Worm (Caenorhabditis elegans) whole organism, early embryonic: ENCODE data around the gene Y22D7AL.3.

ENCODE experiments used
- B0310.2 ChIP-seq: sonication (generic microtip); optimal IDR thresholded peaks from 2 replicates; lab custom pipeline; 2016; ENCODE audit warnings: mild to moderate bottlenecking, missing genetic modification characterization, missing compliant biosample characterization
- F13C5.2 ChIP-seq: sonication (generic microtip); optimal IDR thresholded peaks from 2 replicates; lab custom pipeline; 2017; ENCODE audit warnings: mild to moderate bottlenecking, missing genetic modification characterization, inconsistent platforms, missing compliant biosample characterization
- aly-1 ChIP-seq: sonication (generic microtip); optimal IDR thresholded peaks from 2 replicates; lab custom pipeline; 2016; ENCODE audit warnings: missing genetic modification characterization, missing compliant biosample characterization
- ama-1 ChIP-seq: fragments of 150-350 bp; optimal IDR thresholded peaks from 2 replicates; lab custom pipeline; 2014
- ceh-13 ChIP-seq: fragments of 200-800 bp; sonication (Bioruptor generic); optimal IDR thresholded peaks from 2 replicates; lab custom pipeline; 2018; ENCODE audit warnings: mild to moderate bottlenecking, missing genetic modification characterization, missing compliant biosample characterization
- ceh-36 ChIP-seq: sonication (generic microtip); optimal IDR thresholded peaks from 2 replicates; lab custom pipeline; 2016; ENCODE audit warnings: missing genetic modification characterization, inconsistent platforms, missing compliant biosample characterization
- ets-7 ChIP-seq: sonication (generic microtip); optimal IDR thresholded peaks from 2 replicates; lab custom pipeline; 2016; ENCODE audit warnings: missing genotype, missing genetic modification characterization, missing compliant biosample characterization
- flt-1 ChIP-seq: fragments of 200-800 bp; sonication (Bioruptor generic); IDR thresholded peaks from 2 replicates; pipeline ENCODE4 v1.3.6; 2022; ENCODE audit warnings: missing genetic modification characterization, missing compliant biosample characterization
- hmbx-1 ChIP-seq: sonication (generic microtip); optimal IDR thresholded peaks from 2 replicates; lab custom pipeline; 2016; ENCODE audit warnings: mild to moderate bottlenecking, missing genetic modification characterization, missing compliant biosample characterization
- hmg-4 ChIP-seq: fragments of 200-800 bp; sonication (Bioruptor generic); optimal IDR thresholded peaks from 2 replicates; lab custom pipeline; 2018; ENCODE audit warnings: mild to moderate bottlenecking, missing genetic modification characterization, missing compliant biosample characterization
- hnd-1 ChIP-seq: sonication (generic microtip); optimal IDR thresholded peaks from 2 replicates; lab custom pipeline; 2016; ENCODE audit warnings: missing genetic modification characterization, missing compliant biosample characterization
- pes-1 ChIP-seq: fragments of 200-800 bp; sonication (Bioruptor generic); IDR thresholded peaks from 2 replicates; pipeline ENCODE4 v1.3.6; 2022; ENCODE audit warnings: missing genetic modification reagents, missing genetic modification characterization, missing compliant biosample characterization
- scrt-1 ChIP-seq: fragments of 200-800 bp; sonication (Bioruptor generic); IDR thresholded peaks from 2 replicates; pipeline ENCODE4 v1.3.6; 2022; ENCODE audit warnings: missing genetic modification characterization, missing compliant biosample characterization
- sea-1 ChIP-seq: fragments of 200-800 bp; sonication (Bioruptor generic); conservative IDR thresholded peaks from 2 replicates; pipeline ENCODE4 v1.3.6; 2022; ENCODE audit warnings: missing genetic modification characterization, missing compliant biosample characterization
- tbx-11 ChIP-seq: fragments of 200-800 bp; sonication (Bioruptor generic); IDR thresholded peaks from 2 replicates; pipeline ENCODE4 v1.3.6; 2022; ENCODE audit warnings: missing genetic modification characterization, missing compliant biosample characterization
- tbx-37 ChIP-seq: fragments of 200-800 bp; sonication (Bioruptor generic); conservative IDR thresholded peaks from 2 replicates; pipeline ENCODE4 v1.3.6; 2022; ENCODE audit warnings: missing genetic modification reagents, missing genetic modification characterization, missing compliant biosample characterization
- tra-4 ChIP-seq: sonication (generic microtip); optimal IDR thresholded peaks from 2 replicates; lab custom pipeline; 2017; ENCODE audit warnings: missing genetic modification characterization, missing compliant biosample characterization

The Y22D7AL.3 gene

ce11 chrIII:1626524-1626923 is 14.7 kb upstream of the Y22D7AL.3 start, which contains the start of gene Y22D7AL.4:
Y22D7AL.4 (plus strand) TSS chrIII:1626632.
- no peak for TF ChIP-seq B0310.2 (tag; lab: Kevin White, UChicago)
- no peak for TF ChIP-seq tra-4 (tag; lab: Kevin White, UChicago)
- TF ChIP-seq ceh-13 (GFP tag; lab: Kevin White, UChicago): no peak
- TF ChIP-seq tbx-11 (GFP tag; lab: Robert Waterston, UW): no peak
- no peak for TF ChIP-seq F13C5.2 (tag; lab: Kevin White, UChicago)

ce11 chrIII:1634270-1634669 is 7.0 kb upstream of the Y22D7AL.3 start, which contains the start of gene Y22D7AL.11:
Y22D7AL.11 (minus strand) TSS chrIII:1634370.
- TF ChIP-seq ceh-36 (tag; lab: Kevin White, UChicago) (no peak), hnd-1 (tag; lab: Kevin White, UChicago) (no peak), sea-1 (no peak), hmbx-1 (no peak), scrt-1 (no peak), tbx-37 (no peak), pes-1 (no peak), ama-1 (lab: Kevin White, UChicago) (no peak)

ce11 chrIII:1638345-1638744 is 2.9 kb upstream of the Y22D7AL.3 start:
- TF ChIP-seq scrt-1 (no peak), tbx-11 (GFP tag; lab: Robert Waterston, UW) (no peak), tbx-37 (no peak), hnd-1 (tag; lab: Kevin White, UChicago) (no peak), ceh-36 (tag; lab: Kevin White, UChicago) (no peak), B0310.2 (tag; lab: Kevin White, UChicago) (no peak), F13C5.2 (tag; lab: Kevin White, UChicago) (no peak), ceh-13 (GFP tag; lab: Kevin White, UChicago) (no peak), sea-1 (no peak), ets-7 (no peak)

ce11 chrIII:1652181-1652580 is 10.9 kb downstream of the Y22D7AL.3 start, which contains the start of gene Y22D7AL.1:
Y22D7AL.1 (plus strand) TSS chrIII:1652481.
- TF ChIP-seq F13C5.2 (tag; lab: Kevin White, UChicago) (no peak), ceh-13 (GFP tag; lab: Kevin White, UChicago) (no peak), tbx-37 (no peak), hmbx-1 (no peak), tra-4 (tag; lab: Kevin White, UChicago) (no peak), hmg-4 (no peak), tbx-11 (GFP tag; lab: Robert Waterston, UW) (no peak), ceh-36 (tag; lab: Kevin White, UChicago) (no peak), ets-7 (no peak), ama-1 (lab: Kevin White, UChicago) (no peak), hnd-1 (tag; lab: Kevin White, UChicago) (no peak)

- TF ChIP-seq ceh-13 (GFP tag; lab: Kevin White, UChicago) (no peak), tbx-37 (no peak), scrt-1 (no peak), hnd-1 (tag; lab: Kevin White, UChicago) (no peak), hmg-4 (no peak), sea-1 (no peak), aly-1 (tag; lab: Kevin White, UChicago) (no peak), flt-1 (GFP tag; lab: Robert Waterston, UW) (no peak), ama-1 (lab: Kevin White, UChicago) (no peak), pes-1 (no peak), ets-7 (no peak), F13C5.2 (tag; lab: Kevin White, UChicago) (no peak), hmbx-1 (no peak), ceh-36 (tag; lab: Kevin White, UChicago) (no peak), tra-4 (tag; lab: Kevin White, UChicago) (no peak), tbx-11 (GFP tag; lab: Robert Waterston, UW) (no peak), B0310.2 (tag; lab: Kevin White, UChicago) (no peak)
Measured at ce11 chrIII:1652925-1653324, 11.7 kb downstream of the Y22D7AL.3 start.

ce11 chrIII:1657380-1657779 is 16.1 kb downstream of the Y22D7AL.3 start, which contains the start of gene cht-4:
cht-4 (minus strand) TSS chrIII:1657480.
- TF ChIP-seq hnd-1 (tag; lab: Kevin White, UChicago): no peak
- TF ChIP-seq ets-7: no peak
- no peak for TF ChIP-seq tbx-11 (GFP tag; lab: Robert Waterston, UW)
- TF ChIP-seq tra-4 (tag; lab: Kevin White, UChicago): no peak
- TF ChIP-seq tbx-37: no peak
- no peak for TF ChIP-seq F13C5.2 (tag; lab: Kevin White, UChicago)
- no peak for TF ChIP-seq scrt-1
- TF ChIP-seq hmbx-1: no peak
- no peak for TF ChIP-seq flt-1 (GFP tag; lab: Robert Waterston, UW)

ce11 chrIII:1659763-1660162 is 18.5 kb downstream of the Y22D7AL.3 start, which contains the start of gene Y22D7AL.15:
Y22D7AL.15 (minus strand) TSS chrIII:1659863.
- TF ChIP-seq scrt-1 (no peak), hnd-1 (tag; lab: Kevin White, UChicago) (no peak), aly-1 (tag; lab: Kevin White, UChicago) (no peak), ets-7 (no peak), tra-4 (tag; lab: Kevin White, UChicago) (no peak), F13C5.2 (tag; lab: Kevin White, UChicago) (no peak), hmg-4 (no peak), ama-1 (lab: Kevin White, UChicago) (no peak), ceh-13 (GFP tag; lab: Kevin White, UChicago) (no peak), flt-1 (GFP tag; lab: Robert Waterston, UW) (no peak), tbx-11 (GFP tag; lab: Robert Waterston, UW) (no peak)

- TF ChIP-seq tbx-37: no peak
- TF ChIP-seq F13C5.2 (tag; lab: Kevin White, UChicago): no peak
- TF ChIP-seq hmg-4: no peak
Measured at ce11 chrIII:1661031-1661430, 19.8 kb downstream of the Y22D7AL.3 start.
